Fruit fly (Drosophila melanogaster) whole organism, prepupa: ENCODE measurements around the gene CG9743.

Experiments
- CG10631 ChIP-seq: fragments of 200-800 bp; sonication (Bioruptor generic); optimal IDR thresholded peaks from 2 replicates; lab custom pipeline; 2016; ENCODE audit warnings: missing biosample characterization, missing genetic modification characterization
- CG10669 ChIP-seq: fragments of 200-800 bp; sonication (Bioruptor generic); optimal IDR thresholded peaks from 3 replicates; lab custom pipeline; 2018; ENCODE audit warnings: missing biosample characterization, mild to moderate bottlenecking, missing genetic modification characterization, moderate library complexity
- CG15336 ChIP-seq: fragments of 200-800 bp; sonication (Bioruptor generic); IDR thresholded peaks from 2 replicates; pipeline ENCODE4 v1.3.6; 2022; ENCODE audit warnings: missing biosample characterization, missing genetic modification characterization
- CG3032 ChIP-seq: fragments of 200-800 bp; optimal IDR thresholded peaks from 2 replicates; lab custom pipeline; 2019; ENCODE audit warnings: missing biosample characterization, mild to moderate bottlenecking, missing genetic modification characterization, moderate library complexity
- CG32006 ChIP-seq: fragments of 200-800 bp; sonication (Bioruptor generic); optimal IDR thresholded peaks from 3 replicates; lab custom pipeline; 2017; ENCODE audit warnings: missing biosample characterization, mild to moderate bottlenecking, missing genetic modification characterization
- CG8119 ChIP-seq: fragments of 200-800 bp; sonication (Bioruptor generic); IDR thresholded peaks from 3 replicates; pipeline ENCODE4 v1.3.6; 2022; ENCODE audit warnings: missing biosample characterization, missing genetic modification characterization
- Sox15 ChIP-seq: fragments of 200-800 bp; sonication (Bioruptor generic); optimal IDR thresholded peaks from 3 replicates; lab custom pipeline; 2016; ENCODE audit warnings: missing biosample characterization, missing genetic modification characterization
- cyc ChIP-seq: fragments of 200-800 bp; sonication (Bioruptor generic); optimal IDR thresholded peaks from 3 replicates; lab custom pipeline; 2016; ENCODE audit warnings: missing biosample characterization, missing genetic modification characterization
- esn ChIP-seq: fragments of 200-800 bp; sonication (Bioruptor generic); optimal IDR thresholded peaks from 2 replicates; lab custom pipeline; 2016; ENCODE audit warnings: missing biosample characterization, mild to moderate bottlenecking, missing genetic modification characterization, moderate library complexity
- lz ChIP-seq: fragments of 200-800 bp; sonication (Bioruptor generic); optimal IDR thresholded peaks from 3 replicates; lab custom pipeline; 2016; ENCODE audit warnings: missing biosample characterization, missing genetic modification characterization

DNA sequence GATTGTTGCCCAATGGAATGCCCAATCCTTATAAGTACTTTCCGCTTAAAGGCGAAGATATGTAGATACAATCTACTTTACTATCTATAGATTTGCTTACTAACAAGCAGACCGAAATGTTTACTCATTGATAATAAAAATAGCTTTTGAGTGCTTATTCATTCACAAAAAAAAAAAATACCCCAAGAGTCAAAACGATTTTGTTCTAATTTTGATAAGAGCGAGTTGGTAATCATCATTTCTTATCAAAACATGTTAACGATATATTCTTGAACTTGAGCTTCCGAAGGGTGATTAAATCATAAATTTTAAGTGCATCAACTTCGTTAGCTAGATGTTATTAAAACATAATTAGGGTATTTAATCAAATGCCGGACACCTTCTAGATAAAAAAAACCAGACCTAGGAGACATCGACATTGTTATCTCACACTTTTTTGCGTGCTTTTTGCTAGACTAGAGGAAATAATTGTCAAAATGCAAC lies 47.7 kb upstream of the CG9743 start, which contains the start of gene CG9682:
- TF ChIP-seq cyc (GFP tag; lab: Kevin White, UChicago) (no peak), CG3032 (no peak), CG32006 (GFP tag; lab: Kevin White, UChicago) (no peak), CG10631 (no peak), CG8119 (GFP tag; lab: Robert Waterston, UW) (no peak), esn (GFP tag; lab: Kevin White, UChicago) (no peak), Sox15 (GFP tag; lab: Kevin White, UChicago) (no peak), lz (no peak), CG15336 (GFP tag; lab: Robert Waterston, UW) (no peak), CG10669 (no peak)
